Worm (Caenorhabditis elegans) whole organism, L1 larva: ENCODE results near the gene C27B7.2.

ENCODE experiments used
- C04F5.9 ChIP-seq: sonication (generic microtip); optimal IDR thresholded peaks from 2 replicates; lab custom pipeline; 2016; ENCODE audit warnings: missing genetic modification characterization, missing compliant biosample characterization
- C34B4.2 ChIP-seq: sonication (generic microtip); optimal IDR thresholded peaks from 2 replicates; lab custom pipeline; 2017; ENCODE audit warnings: mild to moderate bottlenecking, missing genetic modification characterization, missing compliant biosample characterization
- F16B12.6 ChIP-seq: fragments of 150-350 bp; optimal IDR thresholded peaks from 2 replicates; lab custom pipeline; 2014; ENCODE audit warnings: missing biosample characterization, missing genetic modification characterization
- alr-1 ChIP-seq: fragments of 200-800 bp; sonication (Bioruptor generic); optimal IDR thresholded peaks from 2 replicates; lab custom pipeline; 2018; ENCODE audit warnings: borderline replicate concordance, mild to moderate bottlenecking, missing genetic modification characterization, missing compliant biosample characterization
- aly-2 ChIP-seq: fragments of 150-350 bp; optimal IDR thresholded peaks from 2 replicates; lab custom pipeline; 2014; ENCODE audit warnings: missing biosample characterization, missing genetic modification characterization
- ama-1 ChIP-seq: fragments of 150-350 bp; optimal IDR thresholded peaks from 2 replicates; lab custom pipeline; 2014
- ceh-63 ChIP-seq: fragments of 200-800 bp; sonication (Bioruptor generic); optimal IDR thresholded peaks from 2 replicates; lab custom pipeline; 2018; ENCODE audit warnings: mild to moderate bottlenecking, missing genetic modification characterization, missing compliant biosample characterization
- ceh-8 ChIP-seq: fragments of 200-800 bp; sonication (Bioruptor generic); optimal IDR thresholded peaks from 2 replicates; lab custom pipeline; 2018; ENCODE audit warnings: mild to moderate bottlenecking, missing genetic modification characterization, moderate library complexity, missing compliant biosample characterization
- ceh-88 ChIP-seq: fragments of 200-800 bp; sonication (Bioruptor generic); IDR thresholded peaks from 2 replicates; pipeline ENCODE4 v1.3.6; 2022; ENCODE audit warnings: missing genetic modification characterization, missing compliant biosample characterization
- ceh-90 ChIP-seq: sonication (generic microtip); optimal IDR thresholded peaks from 2 replicates; lab custom pipeline; 2016; ENCODE audit warnings: missing genetic modification characterization, missing compliant biosample characterization
- ces-1 ChIP-seq: fragments of 150-350 bp; optimal IDR thresholded peaks from 2 replicates; lab custom pipeline; 2014; ENCODE audit warnings: missing biosample characterization, missing genetic modification reagents, missing genetic modification characterization
- dpl-1 ChIP-seq, 3 experiments: fragments of 150-350 bp in 2 of 3; sonication (generic microtip) in 1 of 3; optimal IDR thresholded peaks; 2 replicates each; lab custom pipeline; 2014 to 2017; ENCODE audit warnings: missing biosample characterization in 3 of 3, missing genetic modification characterization in 3 of 3, missing genetic modification reagents in 3 of 3
- dsc-1 ChIP-seq: sonication (generic microtip); optimal IDR thresholded peaks from 2 replicates; lab custom pipeline; 2016; ENCODE audit warnings: mild to moderate bottlenecking, missing genetic modification characterization, missing compliant biosample characterization
- efl-1 ChIP-seq, 4 experiments: fragments of 150-350 bp; optimal IDR thresholded peaks in 3 of 4; peaks in 1 of 4; 1 replicate in 1 of 4; 2 replicates in 3 of 4; lab custom pipeline; 2014; ENCODE audit warnings: missing biosample characterization in 2 of 4, missing genetic modification characterization in 2 of 4, missing genetic modification reagents in 2 of 4
- efl-3 ChIP-seq: fragments of 200-800 bp; sonication (Bioruptor generic); optimal IDR thresholded peaks from 2 replicates; lab custom pipeline; 2018; ENCODE audit warnings: mild to moderate bottlenecking, missing genetic modification characterization, missing compliant biosample characterization
- egl-13 ChIP-seq: sonication (generic microtip); optimal IDR thresholded peaks from 2 replicates; lab custom pipeline; 2016; ENCODE audit warnings: missing genotype, missing genetic modification reagents, missing genetic modification characterization, missing compliant biosample characterization
- elt-3 ChIP-seq, 6 experiments: fragments of 150-350 bp in 1 of 6; sonication (generic microtip); optimal IDR thresholded peaks; 2 replicates each; lab custom pipeline; 2017 to 2018; ENCODE audit warnings: missing biosample characterization in 6 of 6, missing genetic modification characterization in 6 of 6, inconsistent platforms in 1 of 6
- fkh-10 ChIP-seq: sonication (generic microtip); optimal IDR thresholded peaks from 2 replicates; lab custom pipeline; 2017; ENCODE audit warnings: missing biosample characterization, missing genetic modification reagents, missing genetic modification characterization
- fos-1 ChIP-seq: fragments of 150-350 bp; optimal IDR thresholded peaks from 2 replicates; lab custom pipeline; 2014; ENCODE audit warnings: missing biosample characterization, missing genetic modification characterization
- hlh-17 ChIP-seq: fragments of 200-800 bp; sonication (Bioruptor generic); optimal IDR thresholded peaks from 2 replicates; lab custom pipeline; 2018; ENCODE audit warnings: missing genetic modification characterization, mild to moderate bottlenecking, missing compliant biosample characterization, moderate library complexity, borderline replicate concordance
- lin-13 ChIP-seq: fragments of 150-350 bp; optimal IDR thresholded peaks from 2 replicates; lab custom pipeline; 2014; ENCODE audit warnings: missing biosample characterization, missing genetic modification reagents, missing genetic modification characterization
- lin-15B ChIP-seq: fragments of 150-350 bp; sonication (generic microtip); optimal IDR thresholded peaks from 3 replicates; lab custom pipeline; 2014; ENCODE audit warnings: missing biosample characterization, missing genetic modification characterization
- lin-39 ChIP-seq: fragments of 150-350 bp; optimal IDR thresholded peaks from 2 replicates; lab custom pipeline; 2014; ENCODE audit warnings: missing biosample characterization, missing genetic modification reagents, missing genetic modification characterization
- lir-3 ChIP-seq: sonication (generic microtip); optimal IDR thresholded peaks from 2 replicates; lab custom pipeline; 2016; ENCODE audit warnings: mild to moderate bottlenecking, missing genetic modification characterization, moderate library complexity, missing compliant biosample characterization; ENCODE audit not compliant: poor library complexity
- lsy-2 ChIP-seq, 2 experiments: fragments of 150-350 bp; optimal IDR thresholded peaks; 2 replicates each; lab custom pipeline; 2014; ENCODE audit warnings: missing biosample characterization in 2 of 2, missing genetic modification characterization in 2 of 2
- mab-9 ChIP-seq: fragments of 200-800 bp; sonication (Bioruptor generic); IDR thresholded peaks from 2 replicates; pipeline ENCODE4 v1.3.6; 2022; ENCODE audit warnings: missing genetic modification reagents, missing genetic modification characterization, missing compliant biosample characterization
- mdl-1 ChIP-seq, 2 experiments: fragments of 150-350 bp; optimal IDR thresholded peaks; 2 replicates each; lab custom pipeline; 2014 to 2017; ENCODE audit warnings: missing biosample characterization in 2 of 2, missing genetic modification characterization in 2 of 2, inconsistent platforms in 1 of 2
- mep-1 ChIP-seq: fragments of 150-350 bp; optimal IDR thresholded peaks from 2 replicates; lab custom pipeline; 2014; ENCODE audit warnings: missing biosample characterization, missing genetic modification characterization
- nhr-11 ChIP-seq: fragments of 150-350 bp; optimal IDR thresholded peaks from 2 replicates; lab custom pipeline; 2014; ENCODE audit warnings: missing biosample characterization, missing genetic modification characterization
- nhr-12 ChIP-seq: sonication (generic microtip); optimal IDR thresholded peaks from 2 replicates; lab custom pipeline; 2017; ENCODE audit warnings: missing biosample characterization, missing genetic modification characterization
- nhr-19 ChIP-seq: fragments of 200-800 bp; sonication (Bioruptor generic); conservative IDR thresholded peaks from 2 replicates; pipeline ENCODE4 v1.3.6; 2022; ENCODE audit warnings: missing genetic modification characterization, missing compliant biosample characterization
- nhr-20 ChIP-seq: sonication (generic microtip); optimal IDR thresholded peaks from 2 replicates; lab custom pipeline; 2016; ENCODE audit warnings: mild to moderate bottlenecking, missing genetic modification characterization, missing compliant biosample characterization
- nhr-237 ChIP-seq: fragments of 150-350 bp; optimal IDR thresholded peaks from 2 replicates; lab custom pipeline; 2014; ENCODE audit warnings: missing biosample characterization, missing genetic modification characterization
- nhr-47 ChIP-seq: sonication (generic microtip); optimal IDR thresholded peaks from 2 replicates; lab custom pipeline; 2016; ENCODE audit warnings: mild to moderate bottlenecking, missing genetic modification characterization, moderate library complexity, missing compliant biosample characterization
- nhr-71 ChIP-seq: sonication (generic microtip); optimal IDR thresholded peaks from 2 replicates; lab custom pipeline; 2016; ENCODE audit warnings: mild to moderate bottlenecking, missing genetic modification characterization, moderate library complexity, missing compliant biosample characterization
- nhr-76 ChIP-seq: sonication (generic microtip); optimal IDR thresholded peaks from 2 replicates; lab custom pipeline; 2017; ENCODE audit warnings: missing biosample characterization, missing genetic modification characterization
- nhr-77 ChIP-seq: fragments of 150-350 bp; optimal IDR thresholded peaks from 2 replicates; lab custom pipeline; 2014; ENCODE audit warnings: missing biosample characterization, missing genetic modification characterization
- nhr-84 ChIP-seq: sonication (generic microtip); optimal IDR thresholded peaks from 2 replicates; lab custom pipeline; 2017; ENCODE audit warnings: missing biosample characterization, missing genetic modification characterization
- nhr-90 ChIP-seq: sonication (generic microtip); optimal IDR thresholded peaks from 2 replicates; lab custom pipeline; 2016; ENCODE audit warnings: mild to moderate bottlenecking, missing genetic modification characterization, missing compliant biosample characterization; ENCODE audit not compliant: poor library complexity
- pag-3 ChIP-seq: sonication (generic microtip); optimal IDR thresholded peaks from 2 replicates; lab custom pipeline; 2017; ENCODE audit warnings: missing genetic modification characterization, mild to moderate bottlenecking, missing compliant biosample characterization, antibody characterized with exemption, borderline replicate concordance; ENCODE audit not compliant: insufficient read depth
- pax-3 ChIP-seq: fragments of 200-800 bp; sonication (Bioruptor generic); optimal IDR thresholded peaks from 2 replicates; lab custom pipeline; 2018; ENCODE audit warnings: mild to moderate bottlenecking, missing genetic modification characterization, moderate library complexity, missing compliant biosample characterization
- pqm-1 ChIP-seq: sonication (generic microtip); optimal IDR thresholded peaks from 3 replicates; lab custom pipeline; 2017; ENCODE audit warnings: missing biosample characterization, missing genetic modification characterization
- rnt-1 ChIP-seq: sonication (generic microtip); optimal IDR thresholded peaks from 2 replicates; lab custom pipeline; 2016; ENCODE audit warnings: mild to moderate bottlenecking, missing genetic modification characterization, moderate library complexity, missing compliant biosample characterization
- skn-1 ChIP-seq: fragments of 150-350 bp; optimal IDR thresholded peaks from 2 replicates; lab custom pipeline; 2014; ENCODE audit warnings: missing biosample characterization, missing genetic modification characterization
- snpc-4 ChIP-seq: fragments of 150-350 bp; optimal IDR thresholded peaks from 2 replicates; lab custom pipeline; 2014; ENCODE audit warnings: missing biosample characterization, missing genetic modification characterization
- snu-23 ChIP-seq: sonication (generic microtip); optimal IDR thresholded peaks from 2 replicates; lab custom pipeline; 2016; ENCODE audit warnings: missing genetic modification characterization, missing compliant biosample characterization
- sox-4 ChIP-seq: sonication (generic microtip); optimal IDR thresholded peaks from 2 replicates; lab custom pipeline; 2016; ENCODE audit warnings: missing genetic modification characterization, missing compliant biosample characterization
- sptf-1 ChIP-seq: fragments of 150-350 bp; optimal IDR thresholded peaks from 2 replicates; lab custom pipeline; 2014; ENCODE audit warnings: missing biosample characterization, missing genetic modification characterization
- tbx-2 ChIP-seq: sonication (generic microtip); optimal IDR thresholded peaks from 2 replicates; lab custom pipeline; 2016; ENCODE audit warnings: missing genetic modification characterization, missing compliant biosample characterization
- unc-62 ChIP-seq: fragments of 150-350 bp; optimal IDR thresholded peaks from 2 replicates; lab custom pipeline; 2014; ENCODE audit warnings: missing biosample characterization, missing genetic modification reagents, missing genetic modification characterization
- unc-86 ChIP-seq: sonication (generic microtip); optimal IDR thresholded peaks from 2 replicates; lab custom pipeline; 2016; ENCODE audit warnings: missing genetic modification characterization, missing compliant biosample characterization
- xbp-1 ChIP-seq: sonication (generic microtip); optimal IDR thresholded peaks from 2 replicates; lab custom pipeline; 2016; ENCODE audit warnings: missing genetic modification characterization, missing compliant biosample characterization
- zag-1 ChIP-seq: fragments of 150-350 bp; optimal IDR thresholded peaks from 2 replicates; lab custom pipeline; 2014; ENCODE audit warnings: missing biosample characterization, missing genetic modification characterization

C27B7.2 gene

ce11 chrIV:8921166-8921565, 28.5 kb downstream of the C27B7.2 start:
- TF ChIP-seq hlh-17 = no peak
- no peak for TF ChIP-seq aly-2 (tag; lab: Kevin White, UChicago)
- TF ChIP-seq mdl-1 (tag; optimal IDR thresholded peaks at IDR 0.05; lab: Kevin White, UChicago) = no peak
- TF ChIP-seq pax-3 (tag; lab: Kevin White, UChicago) = peak; percentile 52
- no peak for TF ChIP-seq ceh-90 (tag; lab: Kevin White, UChicago)
- no peak for TF ChIP-seq zag-1 (tag; lab: Kevin White, UChicago)
- TF ChIP-seq pag-3 = no peak
- TF ChIP-seq mab-9 = no peak
- TF ChIP-seq lir-3 = no peak
- no peak for TF ChIP-seq unc-62 (GFP tag; lab: Kevin White, UChicago)
- TF ChIP-seq nhr-237 (tag; lab: Kevin White, UChicago) = no peak
- TF ChIP-seq efl-3 (GFP tag; lab: Kevin White, UChicago) = no peak
- TF ChIP-seq efl-1 (optimal IDR thresholded peaks at IDR 0.05; lab: Kevin White, UChicago) = no peak
- no peak for TF ChIP-seq efl-1 (GFP tag; optimal IDR thresholded peaks at IDR 0.05 in 1 of 2; lab: Kevin White, UChicago)
- TF ChIP-seq nhr-71 (tag; lab: Kevin White, UChicago) = peak; percentile 17
- TF ChIP-seq nhr-12 (tag; lab: Kevin White, UChicago) = no peak
- peak; percentile 9 for TF ChIP-seq fos-1
- TF ChIP-seq nhr-77 = no peak
- TF ChIP-seq ceh-8 (GFP tag; lab: Kevin White, UChicago) = no peak
- TF ChIP-seq nhr-11 (tag; lab: Kevin White, UChicago) = no peak
- TF ChIP-seq lin-39 (tag; lab: Kevin White, UChicago) = no peak
- no peak for TF ChIP-seq rnt-1 (tag; lab: Kevin White, UChicago)
- peak; percentile 99 for TF ChIP-seq dsc-1 (tag; lab: Kevin White, UChicago)
- no peak for TF ChIP-seq pqm-1 (tag; lab: Kevin White, UChicago)
- no peak for TF ChIP-seq tbx-2 (tag; lab: Kevin White, UChicago)
- TF ChIP-seq snpc-4 (tag; lab: Kevin White, UChicago) = no peak
- TF ChIP-seq dpl-1 (GFP tag; optimal IDR thresholded peaks at IDR 0.05; lab: Kevin White, UChicago) = no peak
- TF ChIP-seq unc-86 (tag; lab: Kevin White, UChicago) = no peak
- no peak for TF ChIP-seq sptf-1 (tag; lab: Kevin White, UChicago)
- TF ChIP-seq skn-1 = no peak
- TF ChIP-seq egl-13 = peak; percentile 7
- TF ChIP-seq ceh-88 = no peak
- no peak for TF ChIP-seq nhr-20 (tag; lab: Kevin White, UChicago)
- no peak for TF ChIP-seq ces-1 (GFP tag; lab: Kevin White, UChicago)
- no peak for TF ChIP-seq lin-13 (GFP tag; lab: Kevin White, UChicago)
- no peak for TF ChIP-seq nhr-47 (tag; lab: Kevin White, UChicago)
- no peak for TF ChIP-seq nhr-84 (tag; lab: Kevin White, UChicago)
- TF ChIP-seq lin-15B = no peak
- no peak for TF ChIP-seq nhr-76 (tag; lab: Kevin White, UChicago)
- no peak for TF ChIP-seq snu-23
- no peak for TF ChIP-seq nhr-90
- no peak for TF ChIP-seq alr-1 (tag; lab: Kevin White, UChicago)
- no peak for TF ChIP-seq nhr-19 (GFP tag; lab: Robert Waterston, UW)
- TF ChIP-seq xbp-1 = no peak
- no peak for TF ChIP-seq fkh-10 (GFP tag; lab: Kevin White, UChicago)
- TF ChIP-seq lsy-2 (tag; optimal IDR thresholded peaks at IDR 0.05; lab: Kevin White, UChicago) = peak in 1 of 2 experiments; percentile 17
- no peak for TF ChIP-seq mep-1 (tag; lab: Kevin White, UChicago)
- TF ChIP-seq F16B12.6 = no peak
- TF ChIP-seq elt-3 (tag; optimal IDR thresholded peaks at IDR 0.05; lab: Kevin White, UChicago) = no peak
- TF ChIP-seq ama-1 (lab: Kevin White, UChicago) = no peak
- TF ChIP-seq C04F5.9 (tag; lab: Kevin White, UChicago) = no peak
- no peak for TF ChIP-seq ceh-63 (GFP tag; lab: Kevin White, UChicago)
- TF ChIP-seq C34B4.2 (tag; lab: Kevin White, UChicago) = no peak
- TF ChIP-seq sox-4 (tag; lab: Kevin White, UChicago) = no peak
